Fruit fly (Drosophila melanogaster): ENCODE results near the gene Rpn3.

Gene Rpn3

DNA sequence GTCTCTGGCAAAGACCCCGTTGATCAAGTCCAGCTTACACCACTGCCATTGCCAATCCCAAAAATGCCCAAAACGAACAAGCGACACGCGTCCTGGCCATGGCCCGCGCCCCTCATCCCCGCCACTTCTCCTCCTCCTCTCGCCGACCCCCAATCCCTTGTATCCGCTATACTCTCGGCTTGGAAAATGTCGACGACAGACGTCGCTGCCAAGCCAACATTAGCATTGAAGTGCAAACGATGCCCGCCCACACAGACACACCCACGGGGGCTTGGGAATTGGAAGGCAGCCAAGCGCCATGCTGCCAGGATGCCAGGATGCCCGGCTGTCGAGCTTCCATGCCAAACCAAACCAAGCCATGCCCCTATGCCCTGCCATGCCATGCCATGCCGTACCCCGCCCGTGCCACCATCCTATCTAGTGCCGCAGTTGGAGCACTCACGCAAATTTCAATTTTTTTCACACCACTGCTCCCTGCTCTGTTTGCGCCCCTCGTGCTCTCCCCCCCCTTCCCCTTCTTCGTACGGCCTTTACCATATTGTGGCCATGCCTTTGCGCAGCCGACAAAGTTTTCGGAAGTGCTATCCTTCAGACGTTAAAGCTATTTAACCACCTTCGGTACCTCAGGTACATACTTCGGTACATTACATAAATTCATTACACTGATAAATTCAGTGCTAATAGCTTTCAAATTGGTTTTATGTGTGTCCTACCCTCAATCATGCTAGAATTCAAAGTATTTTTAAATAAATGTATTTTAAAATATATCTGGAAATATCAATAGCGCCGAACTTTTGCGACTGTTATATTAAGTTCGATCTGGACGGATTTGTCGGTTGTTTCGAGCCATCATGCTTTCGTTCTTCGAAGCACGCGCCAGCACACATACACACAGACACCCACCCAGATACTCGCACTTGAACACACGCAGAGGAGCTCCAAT is 30.0 kb upstream of the Rpn3 start (continued):
- TF ChIP-seq dmrt99B (tag; optimal IDR thresholded peaks at IDR 0.05) (peak; percentile 85), hkb (optimal IDR thresholded peaks at IDR 0.05) (no peak), hkb (GFP tag; IDR thresholded peaks at IDR 0.05) (peak; percentile 70), z (GFP tag; IDR thresholded peaks at IDR 0.05) (no peak), CG34224 (GFP tag; IDR thresholded peaks at IDR 0.05; ENCODE audit: partially characterized antibody) (no peak)

DNA sequence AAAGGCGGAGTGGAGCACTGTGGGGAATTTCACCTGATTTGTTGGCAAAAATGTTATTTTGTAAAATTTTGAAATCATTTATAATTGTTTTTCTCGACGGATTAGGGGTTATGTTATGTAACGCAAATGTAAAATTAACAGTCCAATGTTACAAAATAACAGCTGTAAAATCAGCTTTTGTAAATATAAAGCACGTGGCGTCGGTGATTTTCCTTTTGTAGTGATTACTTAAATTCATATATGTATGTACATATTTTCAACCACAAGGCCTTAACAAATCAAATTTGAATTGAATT is 29.4 kb upstream of the Rpn3 start, which contains the start of gene CG15172:
Gene CG15172 (plus strand): TSS at position 197 of the 296 bp plus-strand sequence.
- TF ChIP-seq Poxn (GFP tag; IDR thresholded peaks at IDR 0.05) (no peak), Pdp1 (GFP tag; optimal IDR thresholded peaks at IDR 0.05) (peak in 1 of 2 experiments; percentile 78)

DNA sequence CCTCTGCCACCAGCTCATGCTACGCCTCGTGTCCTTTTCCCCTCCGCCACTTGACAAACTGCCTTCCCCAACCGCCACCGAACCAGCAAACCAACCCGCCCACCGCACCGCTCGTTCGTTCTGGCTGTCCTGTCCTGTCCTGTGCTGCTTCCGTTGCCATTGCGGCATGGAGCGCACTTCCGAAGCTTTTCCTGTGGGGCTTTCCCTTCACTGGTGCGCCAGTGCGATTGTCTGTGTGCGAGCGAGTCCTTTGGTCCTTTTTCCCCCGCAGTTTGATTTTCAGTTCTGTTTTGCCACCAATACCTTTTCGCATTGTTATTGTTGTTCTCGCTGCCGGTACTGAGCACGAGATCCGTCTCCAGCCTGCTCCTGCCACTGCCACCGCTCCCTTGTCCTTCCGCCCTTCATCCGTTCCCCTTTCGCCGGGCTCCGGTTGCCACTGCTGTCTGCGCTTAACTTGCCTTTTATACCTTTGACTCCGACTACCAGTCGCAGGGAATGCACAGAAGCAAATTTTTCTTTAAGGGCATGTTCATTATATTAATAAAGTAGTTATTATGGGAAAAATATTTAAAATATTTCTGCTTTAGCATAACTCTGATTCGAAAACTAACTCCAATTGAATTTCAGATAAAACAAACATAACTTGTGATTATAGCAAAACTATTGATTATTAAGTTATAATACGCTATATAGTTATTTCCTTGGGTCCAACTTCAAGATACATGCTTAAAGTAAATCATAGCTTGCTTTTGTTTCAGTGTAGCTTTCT is 27.4 kb upstream of the Rpn3 start:
- TF ChIP-seq CoRest (tag; optimal IDR thresholded peaks at IDR 0.05) (peak; percentile 86), ase (GFP tag; IDR thresholded peaks at IDR 0.05) (no peak), CG6854 (GFP tag; optimal IDR thresholded peaks at IDR 0.05) (peak; percentile 53), CG6175 (GFP tag; IDR thresholded peaks at IDR 0.05) (no peak), so (GFP tag; IDR thresholded peaks at IDR 0.05) (peak; percentile 60; the same call in 1 of the 3 replicates), org-1 (GFP tag; optimal IDR thresholded peaks at IDR 0.05) (peak; percentile 74), slp2 (GFP tag; optimal IDR thresholded peaks at IDR 0.05) (no peak), Sin3A (optimal IDR thresholded peaks at IDR 0.05) (no peak), nom (GFP tag; optimal IDR thresholded peaks at IDR 0.05) (peak; percentile 41), dmrt11E (tag; optimal IDR thresholded peaks at IDR 0.05) (no peak), bbx (GFP tag; IDR thresholded peaks at IDR 0.05; ENCODE audit: partially characterized antibody) (no peak), CG8290 (GFP tag; optimal IDR thresholded peaks at IDR 0.05) (no peak), CG8290 (tag; optimal IDR thresholded peaks at IDR 0.05) (peak in 1 of 2 experiments; percentile 22), Optix (GFP tag; IDR thresholded peaks at IDR 0.05) (no peak), lmd (GFP tag; IDR thresholded peaks at IDR 0.05) (peak; percentile 55), CG15269 (tag; optimal IDR thresholded peaks at IDR 0.05) (peak; percentile 84), Hand (GFP tag; optimal IDR thresholded peaks at IDR 0.05) (peak; percentile 86), sob (GFP tag; IDR thresholded peaks at IDR 0.05) (peak; percentile 28; the same call in 1 of the 2 replicates), HmgZ (tag; optimal IDR thresholded peaks at IDR 0.05) (peak; percentile 65), pros (GFP tag; optimal IDR thresholded peaks at IDR 0.05) (no peak), HHEX (GFP tag; optimal IDR thresholded peaks at IDR 0.05) (peak; percentile 78), eyg (GFP tag; optimal IDR thresholded peaks at IDR 0.05) (no peak), CG12659 (GFP tag; optimal IDR thresholded peaks at IDR 0.05) (peak; percentile 78), Ada2b (GFP tag; IDR thresholded peaks at IDR 0.05) (peak; percentile 39; the same call in 1 of the 2 replicates), Lim3 (GFP tag; IDR thresholded peaks at IDR 0.05) (no peak), CG9609 (GFP tag; optimal IDR thresholded peaks at IDR 0.05) (no peak), seq (GFP tag; IDR thresholded peaks at IDR 0.05) (peak; percentile 55; the same call in 1 of the 2 replicates), CG3995 (GFP tag; optimal IDR thresholded peaks at IDR 0.05) (no peak), CG11093 (GFP tag; IDR thresholded peaks at IDR 0.05) (peak; percentile 10; the same call in 1 of the 3 replicates), gsb (GFP tag; IDR thresholded peaks at IDR 0.05) (no peak), dpn (GFP tag; optimal IDR thresholded peaks at IDR 0.05) (peak; percentile 27 to 43), tup (GFP tag; optimal IDR thresholded peaks at IDR 0.05) (no peak), mam (GFP tag; optimal IDR thresholded peaks at IDR 0.05) (peak; percentile 51), CG6765 (GFP tag; optimal IDR thresholded peaks at IDR 0.05) (peak; percentile 70), en (GFP tag; optimal IDR thresholded peaks at IDR 0.05) (no peak), CG8478 (optimal IDR thresholded peaks at IDR 0.05) (no peak), CG31441 (GFP tag; IDR thresholded peaks at IDR 0.05) (peak; percentile 74), YL-1 (GFP tag; optimal IDR thresholded peaks at IDR 0.05) (peak; percentile 5), Dref (GFP tag; IDR thresholded peaks at IDR 0.05) (no peak)
